Worm (Caenorhabditis elegans) whole organism, mixed stage, embryonic: Measurements from ENCODE around the gene C37H5.13.

Experiments used
- elt-3 ChIP-seq: fragments of 150-350 bp; optimal IDR thresholded peaks from 2 replicates; lab custom pipeline; 2014; ENCODE audit warnings: missing biosample characterization, missing genetic modification characterization
- hlh-1 ChIP-seq: fragments of 150-350 bp; optimal IDR thresholded peaks from 2 replicates; lab custom pipeline; 2014; ENCODE audit warnings: missing biosample characterization, missing genetic modification reagents, missing genetic modification characterization
- lsy-2 ChIP-seq: fragments of 150-350 bp; optimal IDR thresholded peaks from 2 replicates; lab custom pipeline; 2014; ENCODE audit warnings: missing biosample characterization, missing genetic modification characterization
- unc-62 ChIP-seq: fragments of 150-350 bp; optimal IDR thresholded peaks from 2 replicates; lab custom pipeline; 2014; ENCODE audit warnings: missing biosample characterization, missing genetic modification reagents, missing genetic modification characterization

- no peak for TF ChIP-seq unc-62 (GFP tag; lab: Kevin White, UChicago)
- TF ChIP-seq lsy-2 (tag; lab: Kevin White, UChicago) = no peak
- TF ChIP-seq hlh-1 (tag; lab: Kevin White, UChicago) = no peak
- TF ChIP-seq elt-3 = no peak
These were observed 20.2 kb downstream of the C37H5.13 start, which contains the start of the genes cwp-2 and cwp-3 for ce11 chrV:4842544-4842943.
